Worm (Caenorhabditis elegans) whole organism, young adult: Measurements from ENCODE around the gene W05E10.2.

Source experiments
- F22D6.2 ChIP-seq: sonication (generic microtip); optimal IDR thresholded peaks from 2 replicates; lab custom pipeline; 2016; ENCODE audit warnings: mild to moderate bottlenecking, missing genetic modification characterization, missing compliant biosample characterization
- akir-1 ChIP-seq: fragments of 200-800 bp; sonication (Bioruptor generic); optimal IDR thresholded peaks from 2 replicates; lab custom pipeline; 2018; ENCODE audit warnings: mild to moderate bottlenecking, missing genetic modification characterization, moderate library complexity, missing compliant biosample characterization
- attf-3 ChIP-seq: fragments of 200-800 bp; sonication (Bioruptor generic); conservative IDR thresholded peaks from 2 replicates; pipeline ENCODE4 v1.3.6; 2022; ENCODE audit warnings: missing genetic modification reagents, missing genetic modification characterization, missing compliant biosample characterization
- attf-5 ChIP-seq: fragments of 200-800 bp; sonication (Bioruptor generic); optimal IDR thresholded peaks from 2 replicates; lab custom pipeline; 2018; ENCODE audit warnings: mild to moderate bottlenecking, missing genetic modification characterization, missing compliant biosample characterization
- efl-1 ChIP-seq: fragments of 150-350 bp; optimal IDR thresholded peaks from 2 replicates; lab custom pipeline; 2014; ENCODE audit warnings: missing biosample characterization, missing genetic modification reagents, missing genetic modification characterization
- ets-4 ChIP-seq: fragments of 200-800 bp; sonication (Bioruptor generic); optimal IDR thresholded peaks from 2 replicates; lab custom pipeline; 2018; ENCODE audit warnings: mild to moderate bottlenecking, missing genetic modification characterization, missing compliant biosample characterization
- hmg-20 ChIP-seq: fragments of 200-800 bp; sonication (Bioruptor generic); IDR thresholded peaks from 2 replicates; pipeline ENCODE4 v1.3.6; 2022; ENCODE audit warnings: missing genetic modification reagents, missing genetic modification characterization, missing compliant biosample characterization
- lin-35 ChIP-seq, 3 experiments: fragments of 150-350 bp in 2 of 3; sonication (generic microtip) in 1 of 3; optimal IDR thresholded peaks; 2 replicates each; lab custom pipeline; 2014 to 2018; ENCODE audit warnings: missing biosample characterization in 3 of 3, missing genetic modification characterization in 3 of 3, missing genetic modification reagents in 3 of 3
- lin-40 ChIP-seq: sonication (generic microtip); optimal IDR thresholded peaks from 2 replicates; lab custom pipeline; 2016; ENCODE audit warnings: missing genetic modification characterization, mild to moderate bottlenecking, missing compliant biosample characterization, missing genotype, missing genetic modification reagents
- lin-54 ChIP-seq: fragments of 200-800 bp; sonication (Bioruptor generic); optimal IDR thresholded peaks from 2 replicates; lab custom pipeline; 2018; ENCODE audit warnings: mild to moderate bottlenecking, missing genetic modification characterization, missing compliant biosample characterization
- nhr-120 ChIP-seq: fragments of 200-800 bp; sonication (Bioruptor generic); IDR thresholded peaks from 2 replicates; pipeline ENCODE4 v1.3.6; 2022; ENCODE audit warnings: missing genetic modification characterization, missing compliant biosample characterization
- rpc-1 ChIP-seq, 2 experiments: fragments of 150-350 bp in 1 of 2; sonication (generic microtip) in 1 of 2; optimal IDR thresholded peaks; 2 replicates each; lab custom pipeline; 2014 to 2018; ENCODE audit warnings: missing biosample characterization in 1 of 2, missing genetic modification characterization in 1 of 2, missing genetic modification reagents in 1 of 2, missing genotype in 1 of 2
- snpc-4 ChIP-seq, 5 experiments: fragments of 150-350 bp in 1 of 5; sonication (generic microtip) in 4 of 5; optimal IDR thresholded peaks; 2 replicates each; lab custom pipeline; 2014 to 2018; ENCODE audit warnings: missing genetic modification characterization in 5 of 5, missing biosample characterization in 3 of 5, antibody characterized with exemption in 2 of 5, mild to moderate bottlenecking in 2 of 5, missing compliant biosample characterization in 2 of 5, missing genotype in 2 of 5, moderate library complexity in 2 of 5, missing genetic modification reagents in 1 of 5
- zfh-2 ChIP-seq: fragments of 200-800 bp; sonication (Bioruptor generic); conservative IDR thresholded peaks from 2 replicates; pipeline ENCODE4 v1.3.6; 2022; ENCODE audit warnings: missing genetic modification reagents, missing genetic modification characterization, missing compliant biosample characterization

- TF ChIP-seq lin-35 (GFP tag; optimal IDR thresholded peaks at IDR 0.05; lab: Kevin White, UChicago) (no peak), F22D6.2 (tag; lab: Kevin White, UChicago) (no peak), attf-5 (GFP tag; lab: Kevin White, UChicago) (no peak), nhr-120 (GFP tag; lab: Robert Waterston, UW) (no peak), rpc-1 (optimal IDR thresholded peaks at IDR 0.05; lab: Kevin White, UChicago) (no peak), rpc-1 (tag; optimal IDR thresholded peaks at IDR 0.05; lab: Kevin White, UChicago) (no peak), hmg-20 (GFP tag; lab: Robert Waterston, UW) (no peak), ets-4 (GFP tag; lab: Kevin White, UChicago) (no peak), lin-40 (tag; lab: Kevin White, UChicago) (no peak), efl-1 (no peak), zfh-2 (GFP tag; lab: Robert Waterston, UW) (no peak), snpc-4 (GFP tag; optimal IDR thresholded peaks at IDR 0.05; lab: Kevin White, UChicago) (no peak), snpc-4 (tag; optimal IDR thresholded peaks at IDR 0.05; lab: Kevin White, UChicago) (no peak), attf-3 (GFP tag; lab: Robert Waterston, UW) (no peak), lin-54 (GFP tag; lab: Kevin White, UChicago) (no peak), akir-1 (GFP tag; lab: Kevin White, UChicago) (no peak)
Measured at ce11 chrV:11697482-11697881, 10.5 kb downstream of the W05E10.2 start.
